Fruit fly (Drosophila melanogaster) whole organism, embryonic: ENCODE results near the gene CG3556.

Experiments
- ATbp ChIP-seq: fragments of 200-800 bp; sonication (Bioruptor generic); optimal IDR thresholded peaks from 2 replicates; lab custom pipeline; 2017; ENCODE audit warnings: missing biosample characterization, mild to moderate bottlenecking, missing genetic modification characterization, missing genetic modification reagents
- CG10321 ChIP-seq: fragments of 200-800 bp; sonication (Bioruptor generic); IDR thresholded peaks from 2 replicates; pipeline ENCODE4 v1.3.6; 2022; ENCODE audit warnings: missing biosample characterization, missing genetic modification characterization
- CG10462 ChIP-seq: fragments of 200-800 bp; sonication (Bioruptor generic); optimal IDR thresholded peaks from 2 replicates; lab custom pipeline; 2016; ENCODE audit warnings: missing biosample characterization, missing genetic modification characterization
- CG12071 ChIP-seq: fragments of 200-800 bp; sonication (Bioruptor generic); optimal IDR thresholded peaks from 3 replicates; lab custom pipeline; 2018; ENCODE audit warnings: missing biosample characterization, mild to moderate bottlenecking, missing genetic modification characterization
- CG12769 ChIP-seq: fragments of 200-800 bp; sonication (Bioruptor generic); optimal IDR thresholded peaks from 2 replicates; lab custom pipeline; 2019; ENCODE audit warnings: missing biosample characterization, mild to moderate bottlenecking, missing genetic modification characterization, moderate library complexity
- CG13424 ChIP-seq: fragments of 200-800 bp; sonication (Bioruptor generic); optimal IDR thresholded peaks from 2 replicates; lab custom pipeline; 2019; ENCODE audit warnings: missing biosample characterization, mild to moderate bottlenecking, missing genetic modification characterization, moderate library complexity
- CG14860 ChIP-seq: fragments of 200-800 bp; sonication (Bioruptor generic); IDR thresholded peaks from 3 replicates; pipeline ENCODE4 v1.3.6; 2022; ENCODE audit warnings: missing biosample characterization, missing genetic modification characterization; ENCODE audit not compliant: partially characterized antibody
- CG15479 ChIP-seq: fragments of 200-800 bp; sonication (Bioruptor generic); optimal IDR thresholded peaks from 3 replicates; lab custom pipeline; 2019; ENCODE audit warnings: missing biosample characterization, mild to moderate bottlenecking, missing genetic modification characterization, moderate library complexity
- CG18476 ChIP-seq: fragments of 200-800 bp; sonication (Bioruptor generic); optimal IDR thresholded peaks from 2 replicates; lab custom pipeline; 2016; ENCODE audit warnings: missing biosample characterization, mild to moderate bottlenecking, missing genetic modification characterization
- CG2120 ChIP-seq: fragments of 200-800 bp; sonication (Bioruptor generic); optimal IDR thresholded peaks from 3 replicates; lab custom pipeline; 2016; ENCODE audit warnings: missing biosample characterization, missing genetic modification characterization
- CG2202 ChIP-seq: fragments of 200-800 bp; sonication (Bioruptor generic); optimal IDR thresholded peaks from 2 replicates; lab custom pipeline; 2018; ENCODE audit warnings: missing biosample characterization, mild to moderate bottlenecking, missing genetic modification characterization
- CG30403 ChIP-seq: fragments of 200-800 bp; sonication (Bioruptor generic); optimal IDR thresholded peaks from 3 replicates; lab custom pipeline; 2016; ENCODE audit warnings: missing biosample characterization, missing genetic modification characterization
- CG3065 ChIP-seq: fragments of 200-800 bp; sonication (Bioruptor generic); optimal IDR thresholded peaks from 2 replicates; lab custom pipeline; 2016; ENCODE audit warnings: missing biosample characterization, missing genetic modification characterization
- CG31388 ChIP-seq: fragments of 200-800 bp; sonication (Bioruptor generic); optimal IDR thresholded peaks from 2 replicates; lab custom pipeline; 2016; ENCODE audit warnings: missing biosample characterization, missing genetic modification characterization
- CG32532 ChIP-seq: fragments of 200-800 bp; sonication (Bioruptor generic); IDR thresholded peaks from 2 replicates; pipeline ENCODE4 v1.3.6; 2022; ENCODE audit warnings: missing biosample characterization, missing genetic modification characterization
- CG34376 ChIP-seq: fragments of 200-800 bp; sonication (Bioruptor generic); optimal IDR thresholded peaks from 2 replicates; lab custom pipeline; 2018; ENCODE audit warnings: missing biosample characterization, mild to moderate bottlenecking, missing genetic modification characterization
- CG34422 ChIP-seq: fragments of 200-800 bp; sonication (Bioruptor generic); IDR thresholded peaks from 3 replicates; pipeline ENCODE4 v1.3.6; 2022; ENCODE audit warnings: missing biosample characterization, missing genetic modification characterization
- CG9609 ChIP-seq: fragments of 200-800 bp; sonication (Bioruptor generic); optimal IDR thresholded peaks from 3 replicates; lab custom pipeline; 2016; ENCODE audit warnings: missing biosample characterization, missing genetic modification characterization
- CTCF ChIP-seq: fragments of 200-800 bp; sonication (Bioruptor generic); optimal IDR thresholded peaks from 2 replicates; lab custom pipeline; 2017; ENCODE audit warnings: missing biosample characterization, mild to moderate bottlenecking, missing genetic modification characterization, moderate library complexity
- E2f2 ChIP-seq: fragments of 200-800 bp; sonication (Bioruptor generic); IDR thresholded peaks from 2 replicates; pipeline ENCODE4 v1.3.6; 2022; ENCODE audit warnings: missing biosample characterization, missing genetic modification characterization
- Fer2 ChIP-seq: fragments of 200-800 bp; sonication (Bioruptor generic); optimal IDR thresholded peaks from 2 replicates; lab custom pipeline; 2018; ENCODE audit warnings: missing biosample characterization, mild to moderate bottlenecking, missing genetic modification characterization, moderate library complexity
- Nf-YB ChIP-seq: fragments of 200-800 bp; sonication (Bioruptor generic); optimal IDR thresholded peaks from 3 replicates; lab custom pipeline; 2019; ENCODE audit warnings: missing biosample characterization, mild to moderate bottlenecking, missing genetic modification characterization, moderate library complexity
- Nf-YC ChIP-seq: fragments of 200-800 bp; optimal IDR thresholded peaks from 3 replicates; lab custom pipeline; 2019; ENCODE audit warnings: missing biosample characterization, mild to moderate bottlenecking, missing genetic modification characterization, moderate library complexity
- Pdp1 ChIP-seq, 2 experiments: fragments of 200-800 bp; sonication (Bioruptor generic); optimal IDR thresholded peaks; 3 replicates each; lab custom pipeline; 2016; ENCODE audit warnings: missing biosample characterization in 2 of 2, missing genetic modification characterization in 2 of 2, mild to moderate bottlenecking in 1 of 2, moderate library complexity in 1 of 2
- Usf ChIP-seq: fragments of 200-800 bp; sonication (Bioruptor generic); optimal IDR thresholded peaks from 2 replicates; lab custom pipeline; 2017; ENCODE audit warnings: missing genotype, missing biosample characterization, missing genetic modification characterization
- YL-1 ChIP-seq: fragments of 200-800 bp; sonication (Bioruptor generic); optimal IDR thresholded peaks from 3 replicates; lab custom pipeline; 2017; ENCODE audit warnings: missing biosample characterization, mild to moderate bottlenecking, missing genetic modification characterization
- aop ChIP-seq: fragments of 200-800 bp; sonication (Bioruptor generic); IDR thresholded peaks from 2 replicates; pipeline ENCODE4 v1.3.6; 2022; ENCODE audit warnings: missing biosample characterization, missing genetic modification characterization
- corto ChIP-seq: fragments of 200-800 bp; sonication (Bioruptor generic); optimal IDR thresholded peaks from 2 replicates; lab custom pipeline; 2016; ENCODE audit warnings: missing biosample characterization, mild to moderate bottlenecking, missing genetic modification characterization, moderate library complexity
- crc ChIP-seq: fragments of 200-800 bp; sonication (Bioruptor generic); optimal IDR thresholded peaks from 2 replicates; lab custom pipeline; 2016; ENCODE audit warnings: missing biosample characterization, missing genetic modification characterization
- en ChIP-seq: fragments of 200-800 bp; sonication (Bioruptor generic); optimal IDR thresholded peaks from 2 replicates; lab custom pipeline; 2016; ENCODE audit warnings: missing biosample characterization, missing genetic modification characterization
- gcm ChIP-seq: fragments of 200-800 bp; sonication (Bioruptor generic); optimal IDR thresholded peaks from 2 replicates; lab custom pipeline; 2019; ENCODE audit warnings: missing biosample characterization, mild to moderate bottlenecking, missing genetic modification characterization, moderate library complexity
- h ChIP-seq: fragments of >200 bp; optimal IDR thresholded peaks from 2 replicates; lab custom pipeline; 2017
- hb ChIP-seq: fragments of 200-800 bp; sonication (Bioruptor generic); IDR thresholded peaks from 3 replicates; pipeline ENCODE4 v1.3.6; 2022; ENCODE audit warnings: missing biosample characterization, missing genetic modification characterization; ENCODE audit not compliant: partially characterized antibody
- lilli ChIP-seq: fragments of 200-800 bp; sonication (Bioruptor generic); optimal IDR thresholded peaks from 3 replicates; lab custom pipeline; 2016; ENCODE audit warnings: missing biosample characterization, missing genetic modification characterization
- mirr ChIP-seq: fragments of 200-800 bp; sonication (Bioruptor generic); optimal IDR thresholded peaks from 3 replicates; lab custom pipeline; 2018; ENCODE audit warnings: missing biosample characterization, mild to moderate bottlenecking, missing genetic modification characterization
- nerfin-2 ChIP-seq: fragments of 200-800 bp; sonication (Bioruptor generic); IDR thresholded peaks from 2 replicates; pipeline ENCODE4 v1.3.6; 2022; ENCODE audit warnings: missing biosample characterization, missing genetic modification characterization; ENCODE audit not compliant: partially characterized antibody
- pb ChIP-seq: fragments of 200-800 bp; sonication (Bioruptor generic); optimal IDR thresholded peaks from 3 replicates; lab custom pipeline; 2016; ENCODE audit warnings: missing biosample characterization, missing genetic modification characterization
- seq ChIP-seq: fragments of 200-800 bp; sonication (Bioruptor generic); IDR thresholded peaks from 2 replicates; pipeline ENCODE4 v1.3.6; 2022; ENCODE audit warnings: missing biosample characterization, missing genetic modification characterization
- sisA ChIP-seq: fragments of 200-800 bp; sonication (Bioruptor generic); IDR thresholded peaks from 2 replicates; pipeline ENCODE4 v1.3.6; 2022; ENCODE audit warnings: missing biosample characterization, missing genetic modification characterization
- slbo ChIP-seq: fragments of 200-800 bp; sonication (Bioruptor generic); IDR thresholded peaks from 2 replicates; pipeline ENCODE4 v1.3.6; 2022; ENCODE audit warnings: missing biosample characterization, missing genetic modification characterization
- stc ChIP-seq: fragments of 200-800 bp; sonication (Bioruptor generic); IDR thresholded peaks from 2 replicates; pipeline ENCODE4 v1.3.6; 2022; ENCODE audit warnings: missing biosample characterization, missing genetic modification characterization
- wor ChIP-seq: fragments of 200-800 bp; sonication (Bioruptor generic); IDR thresholded peaks from 2 replicates; pipeline ENCODE4 v1.3.6; 2022; ENCODE audit warnings: missing biosample characterization, missing genetic modification characterization

Gene CG3556

dm6 chrX:4508072-4508644 is 21.9 kb upstream of the CG3556 start (continued):
- no peak for TF ChIP-seq ATbp (GFP tag; lab: Kevin White, UChicago)
- TF ChIP-seq CG13424 = no peak
- no peak for TF ChIP-seq CG30403 (GFP tag; lab: Kevin White, UChicago)
- no peak for TF ChIP-seq CG15479 (GFP tag; lab: Kevin White, UChicago)
- no peak for TF ChIP-seq h (lab: Kevin White, UChicago)
- no peak for TF ChIP-seq en (GFP tag; lab: Kevin White, UChicago)
- TF ChIP-seq seq (GFP tag; lab: Robert Waterston, UW) = peak; percentile 65; the same call in 1 of the 2 replicates
- TF ChIP-seq CG32532 = no peak
- TF ChIP-seq pb (GFP tag; lab: Kevin White, UChicago) = no peak
- TF ChIP-seq CG9609 (GFP tag; lab: Kevin White, UChicago) = no peak
- TF ChIP-seq CG14860 (GFP tag; lab: Robert Waterston, UW) = no peak
- TF ChIP-seq CG10462 (GFP tag; lab: Kevin White, UChicago) = no peak
- TF ChIP-seq CG10321 (GFP tag; lab: Robert Waterston, UW) = no peak
- TF ChIP-seq CG31388 (GFP tag; lab: Kevin White, UChicago) = no peak
- no peak for TF ChIP-seq slbo
- no peak for TF ChIP-seq CG34422 (GFP tag; lab: Robert Waterston, UW)
- no peak for TF ChIP-seq CG3065 (GFP tag; lab: Kevin White, UChicago)
- TF ChIP-seq CG34376 = no peak
- no peak for TF ChIP-seq wor (GFP tag; lab: Robert Waterston, UW)
- no peak for TF ChIP-seq gcm (GFP tag; lab: Kevin White, UChicago)
- TF ChIP-seq stc (GFP tag; lab: Robert Waterston, UW) = no peak
- no peak for TF ChIP-seq CG2120 (GFP tag; lab: Kevin White, UChicago)
- TF ChIP-seq Pdp1 (GFP tag; optimal IDR thresholded peaks at IDR 0.05; lab: Kevin White, UChicago) = no peak
- no peak for TF ChIP-seq Usf (GFP tag; lab: Kevin White, UChicago)
- no peak for TF ChIP-seq aop
- no peak for TF ChIP-seq CG2202 (tag; lab: Kevin White, UChicago)
- TF ChIP-seq lilli (GFP tag; lab: Kevin White, UChicago) = no peak
- no peak for TF ChIP-seq YL-1 (GFP tag; lab: Kevin White, UChicago)
- no peak for TF ChIP-seq CG12071 (GFP tag; lab: Kevin White, UChicago)
- TF ChIP-seq sisA (GFP tag; lab: Robert Waterston, UW) = no peak
- no peak for TF ChIP-seq CG12769 (tag; lab: Kevin White, UChicago)
- TF ChIP-seq, all 482 proteins: peak for 12

dm6 chrX:4511575-4511974 is 18.5 kb upstream of the CG3556 start:
- TF ChIP-seq CTCF (GFP tag; lab: Kevin White, UChicago) = peak; percentile 66
- no peak for TF ChIP-seq crc (GFP tag; lab: Kevin White, UChicago)

dm6 chrX:4520879-4521278 is 9.2 kb upstream of the CG3556 start:
- TF ChIP-seq E2f2 = no peak
- no peak for TF ChIP-seq CG18476 (GFP tag; lab: Kevin White, UChicago)
- peak; percentile 71 for TF ChIP-seq Nf-YC (tag; lab: Kevin White, UChicago)
- TF ChIP-seq hb (GFP tag; lab: Robert Waterston, UW) = no peak
- TF ChIP-seq Fer2 = no peak
- TF ChIP-seq corto = no peak
- TF ChIP-seq mirr (GFP tag; lab: Kevin White, UChicago) = no peak
- peak; percentile 89 for TF ChIP-seq Nf-YB (GFP tag; lab: Kevin White, UChicago)
- no peak for TF ChIP-seq nerfin-2
